Fruit fly (Drosophila melanogaster): ENCODE data around the gene CheB38a.

The CheB38a gene

DNA sequence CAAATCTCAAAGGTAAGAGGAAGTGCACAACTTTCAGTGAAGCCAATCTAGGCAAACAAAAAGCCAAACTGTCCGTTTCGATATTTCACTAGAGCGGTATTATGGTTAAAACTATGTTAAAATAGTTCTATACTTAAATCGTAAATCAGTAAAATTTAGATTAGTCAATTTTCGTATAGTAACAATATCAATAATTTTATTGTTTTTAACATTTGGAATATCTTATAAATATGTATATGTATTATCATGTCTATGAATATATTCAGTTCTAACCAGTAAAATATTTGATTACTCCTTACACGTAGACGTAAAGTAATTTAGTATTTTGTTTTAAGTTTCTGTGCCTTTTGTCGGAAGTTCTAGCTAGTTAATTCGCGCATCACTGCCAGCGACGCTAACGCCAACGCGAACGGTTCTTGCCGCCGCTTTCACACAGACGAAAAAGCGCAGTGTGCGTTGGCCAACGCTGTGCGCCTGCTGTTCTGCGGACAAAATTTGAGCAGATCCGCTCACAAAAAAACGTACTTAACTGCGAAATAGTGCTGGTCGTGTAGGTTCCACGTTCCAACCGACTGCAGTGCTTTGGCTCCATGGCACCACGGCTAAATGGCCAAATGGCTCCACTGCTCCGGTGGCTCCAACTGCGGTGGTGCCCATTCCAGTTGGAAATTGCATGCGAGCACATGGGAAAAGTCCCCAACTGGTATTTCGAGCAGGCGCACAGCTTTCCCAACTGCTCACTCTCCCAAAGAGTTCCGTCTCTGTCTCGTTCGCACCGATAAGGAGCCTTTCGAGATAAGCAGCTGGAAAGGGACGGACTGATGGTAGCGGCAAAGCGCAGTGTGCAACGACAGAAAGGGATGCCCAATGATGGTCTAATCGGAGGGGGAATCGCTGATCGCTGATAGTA lies 5.1 kb upstream of the CheB38a start (continued):
- TF ChIP-seq pan (optimal IDR thresholded peaks at IDR 0.05), result no peak
- no peak for TF ChIP-seq pan (GFP tag; optimal IDR thresholded peaks at IDR 0.05 in 1 of 2, IDR thresholded peaks at IDR 0.05 in 1 of 2)
- TF ChIP-seq Nf-YC (tag; optimal IDR thresholded peaks at IDR 0.05), result peak; percentile 16
- TF ChIP-seq CG14965 (GFP tag; optimal IDR thresholded peaks at IDR 0.05; ENCODE audit: borderline replicate concordance), result no peak
- TF ChIP-seq exex (tag; optimal IDR thresholded peaks at IDR 0.05), result peak; percentile 54
- TF ChIP-seq CG16813 (GFP tag; IDR thresholded peaks at IDR 0.05; ENCODE audit: partially characterized antibody), result 0 out of 3 replicates have a peak, but pooled peaks have one; percentile 33
- TF ChIP-seq NC2α (GFP tag; optimal IDR thresholded peaks at IDR 0.05), result no peak
- no peak for TF ChIP-seq CG12219 (GFP tag; optimal IDR thresholded peaks at IDR 0.05)
- no peak for TF ChIP-seq Spps (tag; optimal IDR thresholded peaks at IDR 0.05)
- TF ChIP-seq ham (GFP tag; IDR thresholded peaks at IDR 0.05), result no peak
- TF ChIP-seq corto (GFP tag; optimal IDR thresholded peaks at IDR 0.05), result peak; percentile 31
- peak; percentile 9 for TF ChIP-seq CG14710 (tag; optimal IDR thresholded peaks at IDR 0.05)
- no peak for TF ChIP-seq CG10366 (GFP tag; IDR thresholded peaks at IDR 0.05)
- peak; percentile 29 for TF ChIP-seq Deaf1 (tag; optimal IDR thresholded peaks at IDR 0.05)
- TF ChIP-seq CG11085 (GFP tag; IDR thresholded peaks at IDR 0.05), result no peak
- TF ChIP-seq psq (GFP tag; optimal IDR thresholded peaks at IDR 0.05), result no peak
- no peak for TF ChIP-seq CG13624 (GFP tag; optimal IDR thresholded peaks at IDR 0.05)
- peak; percentile 79 for TF ChIP-seq CG10431 (GFP tag; optimal IDR thresholded peaks at IDR 0.05)
- TF ChIP-seq Dad (GFP tag; optimal IDR thresholded peaks at IDR 0.05), result peak; percentile 16
- TF ChIP-seq CG4404 (GFP tag; IDR thresholded peaks at IDR 0.05), result no peak
- TF ChIP-seq CG8478 (optimal IDR thresholded peaks at IDR 0.05), result peak; percentile 93
- TF ChIP-seq nerfin-2 (GFP tag; IDR thresholded peaks at IDR 0.05; ENCODE audit: partially characterized antibody), result peak; percentile 43; the same call in 1 of the 2 replicates
- TF ChIP-seq CG3407 (GFP tag; optimal IDR thresholded peaks at IDR 0.05), result no peak
- TF ChIP-seq Bdp1 (GFP tag; optimal IDR thresholded peaks at IDR 0.05), result no peak
- no peak for TF ChIP-seq CG3281 (GFP tag; optimal IDR thresholded peaks at IDR 0.05)
- no peak for TF ChIP-seq TFAM (GFP tag; optimal IDR thresholded peaks at IDR 0.05)
- peak; percentile 34 for TF ChIP-seq CG8089 (GFP tag; optimal IDR thresholded peaks at IDR 0.05)
- TF ChIP-seq fd96Cb (tag; optimal IDR thresholded peaks at IDR 0.05), result peak; percentile 1
- no peak for TF ChIP-seq wor (GFP tag; IDR thresholded peaks at IDR 0.05)
- no peak for TF ChIP-seq C15 (GFP tag; IDR thresholded peaks at IDR 0.05)
- no peak for TF ChIP-seq org-1 (GFP tag; optimal IDR thresholded peaks at IDR 0.05)
- no peak for TF ChIP-seq CG15269 (tag; optimal IDR thresholded peaks at IDR 0.05)
- TF ChIP-seq gem (tag; optimal IDR thresholded peaks at IDR 0.05), result peak; percentile 63
- peak; percentile 17 for TF ChIP-seq cg (GFP tag; optimal IDR thresholded peaks at IDR 0.05)
- no peak for TF ChIP-seq CG16779 (GFP tag; IDR thresholded peaks at IDR 0.05)
- TF ChIP-seq CG10267 (tag; optimal IDR thresholded peaks at IDR 0.05), result peak; percentile 4
- 0 out of 2 replicates have a peak, but pooled peaks have one; percentile 28 for TF ChIP-seq bowl (GFP tag; IDR thresholded peaks at IDR 0.05)
- no peak for TF ChIP-seq Hr78 (GFP tag; optimal IDR thresholded peaks at IDR 0.05)
- peak; percentile 41 for TF ChIP-seq CoRest (tag; optimal IDR thresholded peaks at IDR 0.05)
- peak; percentile 33; the same call in 1 of the 2 replicates for TF ChIP-seq H2.0 (GFP tag; IDR thresholded peaks at IDR 0.05)
- no peak for TF ChIP-seq CG6254 (GFP tag; optimal IDR thresholded peaks at IDR 0.05)
- TF ChIP-seq Dip2 (GFP tag; IDR thresholded peaks at IDR 0.05), result no peak
- TF ChIP-seq insv (GFP tag; optimal IDR thresholded peaks at IDR 0.05), result peak in 1 of 2 experiments; percentile 90
- 0 out of 3 replicates have a peak, but pooled peaks have one; percentile 9 for TF ChIP-seq CG34224 (GFP tag; IDR thresholded peaks at IDR 0.05; ENCODE audit: partially characterized antibody)
- TF ChIP-seq CG3847 (GFP tag; IDR thresholded peaks at IDR 0.05), result no peak
- peak; percentile 61 for TF ChIP-seq Adf1 (GFP tag; IDR thresholded peaks at IDR 0.05)
- peak; percentile 16 for TF ChIP-seq CG12942 (GFP tag; optimal IDR thresholded peaks at IDR 0.05)
- peak; percentile 23; the same call in 1 of the 2 replicates for TF ChIP-seq Oaz (GFP tag; IDR thresholded peaks at IDR 0.05)
- TF ChIP-seq tgo (GFP tag; IDR thresholded peaks at IDR 0.05), result no peak

All from whole organism, embryonic.